Fruit fly (Drosophila melanogaster): ENCODE measurements around the gene ome.
A peak's percentile ranks its signal among the peaks of the same experiment; 100 is the strongest.

Gene ome

dm6 chr3L:14678097-14678679 lies 5.5 kb downstream of the ome start, which contains the start of gene CG4914 (continued):
- peak; percentile 89 for TF ChIP-seq Xrp1 (GFP tag; IDR thresholded peaks at IDR 0.05)
- TF ChIP-seq croc (GFP tag; conservative IDR thresholded peaks at IDR 0.05), result peak; percentile 79
- peak; percentile 13 for TF ChIP-seq CG18011 (GFP tag; optimal IDR thresholded peaks at IDR 0.05)
- TF ChIP-seq CG18599 (GFP tag; optimal IDR thresholded peaks at IDR 0.05), result peak; percentile 54
- TF ChIP-seq Trl (optimal IDR thresholded peaks at IDR 0.05), result no peak
- no peak for TF ChIP-seq Trl (GFP tag; optimal IDR thresholded peaks at IDR 0.05)
- TF ChIP-seq CG11398 (GFP tag; optimal IDR thresholded peaks at IDR 0.05), result no peak
- TF ChIP-seq Dad (GFP tag; optimal IDR thresholded peaks at IDR 0.05), result no peak
- TF ChIP-seq CG31388 (GFP tag; optimal IDR thresholded peaks at IDR 0.05), result peak; percentile 31
- peak; percentile 81 for TF ChIP-seq Sox100B (GFP tag; optimal IDR thresholded peaks at IDR 0.05)
- no peak for TF ChIP-seq CG15514 (GFP tag; optimal IDR thresholded peaks at IDR 0.05)
- no peak for TF ChIP-seq Ets97D (GFP tag; optimal IDR thresholded peaks at IDR 0.05)
- no peak for TF ChIP-seq p53 (GFP tag; optimal IDR thresholded peaks at IDR 0.05)
- TF ChIP-seq CG11560 (tag; IDR thresholded peaks at IDR 0.05), result peak; percentile 46; the same call in 1 of the 3 replicates
- TF ChIP-seq zfh2 (GFP tag; optimal IDR thresholded peaks at IDR 0.05), result no peak
- peak; percentile 41; the same call in 1 of the 2 replicates for TF ChIP-seq peb (GFP tag; IDR thresholded peaks at IDR 0.05)
- peak; percentile 66 for TF ChIP-seq CG11695 (GFP tag; IDR thresholded peaks at IDR 0.05)
- TF ChIP-seq seq (GFP tag; IDR thresholded peaks at IDR 0.05), result no peak
- peak; percentile 11 for TF ChIP-seq BtbVII (GFP tag; optimal IDR thresholded peaks at IDR 0.05)
- no peak for TF ChIP-seq CG6765 (GFP tag; optimal IDR thresholded peaks at IDR 0.05)
- peak; percentile 88 for TF ChIP-seq CG8388 (GFP tag; optimal IDR thresholded peaks at IDR 0.05)
- TF ChIP-seq Ptx1 (GFP tag; IDR thresholded peaks at IDR 0.05), result peak; percentile 74
- TF ChIP-seq CG12299 (tag; optimal IDR thresholded peaks at IDR 0.05), result no peak
- peak; percentile 76 for TF ChIP-seq CG4424 (GFP tag; optimal IDR thresholded peaks at IDR 0.05)
- TF ChIP-seq CG6854 (GFP tag; optimal IDR thresholded peaks at IDR 0.05), result no peak
- peak; percentile 67 for TF ChIP-seq CG12104 (GFP tag; optimal IDR thresholded peaks at IDR 0.05)
- no peak for TF ChIP-seq CG6175 (GFP tag; IDR thresholded peaks at IDR 0.05)
- TF ChIP-seq zf30C (GFP tag; optimal IDR thresholded peaks at IDR 0.05), result peak; percentile 50
- TF ChIP-seq CG9797 (GFP tag; optimal IDR thresholded peaks at IDR 0.05), result no peak
- peak; percentile 37; the same call in 1 of the 2 replicates for TF ChIP-seq CG9932 (GFP tag; IDR thresholded peaks at IDR 0.05)
- no peak for TF ChIP-seq CG9609 (GFP tag; optimal IDR thresholded peaks at IDR 0.05)
- peak; percentile 58 for TF ChIP-seq zen (tag; optimal IDR thresholded peaks at IDR 0.05)
- peak; percentile 88 for TF ChIP-seq CG33557 (GFP tag; optimal IDR thresholded peaks at IDR 0.05)
- no peak for TF ChIP-seq CG14965 (GFP tag; optimal IDR thresholded peaks at IDR 0.05; ENCODE audit: borderline replicate concordance)
- no peak for TF ChIP-seq abd-A (tag; optimal IDR thresholded peaks at IDR 0.05)
- TF ChIP-seq Dref (GFP tag; IDR thresholded peaks at IDR 0.05), result no peak
- no peak for TF ChIP-seq unc-4 (GFP tag; IDR thresholded peaks at IDR 0.05; ENCODE audit: partially characterized antibody)
- TF ChIP-seq slbo (GFP tag; IDR thresholded peaks at IDR 0.05), result peak; percentile 54
- peak; percentile 79 for TF ChIP-seq CG10209 (GFP tag; optimal IDR thresholded peaks at IDR 0.05)
- no peak for TF ChIP-seq Neu2 (GFP tag; optimal IDR thresholded peaks at IDR 0.05; ENCODE audit: borderline replicate concordance)
- no peak for TF ChIP-seq hb (GFP tag; IDR thresholded peaks at IDR 0.05; ENCODE audit: partially characterized antibody)
- TF ChIP-seq lmd (GFP tag; IDR thresholded peaks at IDR 0.05), result peak; percentile 73
- peak; percentile 36; the same call in 1 of the 2 replicates for TF ChIP-seq CG14667 (GFP tag; IDR thresholded peaks at IDR 0.05)
- peak; percentile 61 for TF ChIP-seq CG3281 (GFP tag; optimal IDR thresholded peaks at IDR 0.05)
- TF ChIP-seq Chrac-16 (GFP tag; optimal IDR thresholded peaks at IDR 0.05), result peak; percentile 72
- peak; percentile 77 for TF ChIP-seq Adf1 (GFP tag; IDR thresholded peaks at IDR 0.05)
- peak; percentile 31 for TF ChIP-seq caup (GFP tag; optimal IDR thresholded peaks at IDR 0.05; ENCODE audit: severe bottlenecking)
- no peak for TF ChIP-seq pzg (GFP tag; optimal IDR thresholded peaks at IDR 0.05)
- TF ChIP-seq sug (tag; optimal IDR thresholded peaks at IDR 0.05), result no peak
- peak; percentile 26 for TF ChIP-seq pum (GFP tag; optimal IDR thresholded peaks at IDR 0.05)

Measured in whole organism, embryonic.